Fruit fly (Drosophila melanogaster) whole organism, wandering third instar larva: Measurements from ENCODE around the gene CenG1A.
A peak's percentile ranks its signal among the peaks of the same experiment; 100 is the strongest.

Source experiments
- Abd-B ChIP-seq: fragments of >200 bp; optimal IDR thresholded peaks from 2 replicates; lab custom pipeline; 2017; ENCODE audit warnings: missing biosample characterization, missing genetic modification characterization
- CG32264 ChIP-seq: fragments of 200-800 bp; sonication (Bioruptor generic); optimal IDR thresholded peaks from 2 replicates; lab custom pipeline; 2016; ENCODE audit warnings: missing biosample characterization, missing genetic modification characterization
- CG9705 ChIP-seq: fragments of 200-800 bp; sonication (Bioruptor generic); optimal IDR thresholded peaks from 2 replicates; lab custom pipeline; 2018; ENCODE audit warnings: missing biosample characterization, mild to moderate bottlenecking, missing genetic modification characterization
- CrebA ChIP-seq: fragments of 200-800 bp; sonication (Bioruptor generic); optimal IDR thresholded peaks from 2 replicates; lab custom pipeline; 2016; ENCODE audit warnings: missing biosample characterization, mild to moderate bottlenecking, missing genetic modification characterization, borderline replicate concordance
- Dfd ChIP-seq: fragments of >200 bp; optimal IDR thresholded peaks from 2 replicates; lab custom pipeline; 2017; ENCODE audit warnings: missing biosample characterization, missing genetic modification characterization
- Dif ChIP-seq: fragments of 200-275, 200-300 bp; sonication (Bioruptor generic); optimal IDR thresholded peaks from 2 replicates; lab custom pipeline; 2018; ENCODE audit warnings: missing biosample characterization, missing genetic modification characterization; ENCODE audit not compliant: partially characterized antibody
- GATAd ChIP-seq: sonication (Bioruptor generic); optimal IDR thresholded peaks from 2 replicates; lab custom pipeline; 2016; ENCODE audit warnings: missing biosample characterization, missing genetic modification characterization
- HLH106 ChIP-seq: fragments of 200-800 bp; optimal IDR thresholded peaks from 3 replicates; lab custom pipeline; 2019; ENCODE audit warnings: missing biosample characterization, mild to moderate bottlenecking, missing genetic modification characterization, moderate library complexity
- Hr78 ChIP-seq: fragments of >200 bp; optimal IDR thresholded peaks from 2 replicates; lab custom pipeline; 2017; ENCODE audit warnings: missing biosample characterization, missing genetic modification characterization
- Hr83 ChIP-seq: fragments of 200-300 bp; sonication (Bioruptor generic); optimal IDR thresholded peaks from 2 replicates; lab custom pipeline; 2016; ENCODE audit warnings: missing biosample characterization, mild to moderate bottlenecking, missing genetic modification characterization, moderate library complexity; ENCODE audit not compliant: poor library complexity, severe bottlenecking
- Jra ChIP-seq: sonication (Bioruptor generic); optimal IDR thresholded peaks from 2 replicates; lab custom pipeline; 2016; ENCODE audit warnings: missing biosample characterization, missing genetic modification characterization
- Mio ChIP-seq: sonication (Bioruptor generic); optimal IDR thresholded peaks from 2 replicates; lab custom pipeline; 2016; ENCODE audit warnings: missing biosample characterization, missing genetic modification characterization
- Myc ChIP-seq: fragments of >200 bp; optimal IDR thresholded peaks from 2 replicates; lab custom pipeline; 2017
- OdsH ChIP-seq: fragments of 200-800 bp; sonication (Bioruptor generic); optimal IDR thresholded peaks from 2 replicates; lab custom pipeline; 2016; ENCODE audit warnings: missing biosample characterization, mild to moderate bottlenecking, missing genetic modification characterization
- Rel ChIP-seq, 2 experiments: fragments of 200-800 bp; sonication (Bioruptor generic) in 1 of 2; optimal IDR thresholded peaks; 2 replicates in 1 of 2; 3 replicates in 1 of 2; lab custom pipeline; 2016 to 2019; ENCODE audit warnings: mild to moderate bottlenecking in 2 of 2, missing biosample characterization in 2 of 2, missing genetic modification characterization in 2 of 2, moderate library complexity in 1 of 2
- Sp1 ChIP-seq: fragments of 200-800 bp; sonication (Bioruptor generic); optimal IDR thresholded peaks from 3 replicates; lab custom pipeline; 2019; ENCODE audit warnings: missing biosample characterization, mild to moderate bottlenecking, missing genetic modification characterization, moderate library complexity
- Vsx2 ChIP-seq: fragments of 200-300, 225-300 bp; sonication (Bioruptor generic); optimal IDR thresholded peaks from 2 replicates; lab custom pipeline; 2018; ENCODE audit warnings: missing biosample characterization, missing genetic modification characterization; ENCODE audit not compliant: partially characterized antibody
- br ChIP-seq: fragments of 200-800 bp; sonication (Bioruptor generic); optimal IDR thresholded peaks from 2 replicates; lab custom pipeline; 2016; ENCODE audit warnings: missing biosample characterization, missing genetic modification characterization
- brk ChIP-seq: fragments of 200-800 bp; sonication (Bioruptor generic); optimal IDR thresholded peaks from 2 replicates; lab custom pipeline; 2016; ENCODE audit warnings: missing biosample characterization, mild to moderate bottlenecking, missing genetic modification characterization
- dl ChIP-seq, 2 experiments: fragments of 175-275, 200-275 bp in 1 of 2; fragments of 200-275 bp in 1 of 2; sonication (Bioruptor generic); optimal IDR thresholded peaks; lab custom pipeline; 2018; ENCODE audit warnings: mild to moderate bottlenecking in 2 of 2, missing biosample characterization in 2 of 2, missing genetic modification characterization in 2 of 2, moderate library complexity in 2 of 2; ENCODE audit not compliant: partially characterized antibody in 2 of 2, insufficient read depth in 1 of 2
- dmrt93B ChIP-seq: fragments of 200-800 bp; sonication (Bioruptor generic); optimal IDR thresholded peaks from 2 replicates; lab custom pipeline; 2018; ENCODE audit warnings: missing biosample characterization, mild to moderate bottlenecking, missing genetic modification characterization
- dsf ChIP-seq: sonication (Bioruptor generic); optimal IDR thresholded peaks from 2 replicates; lab custom pipeline; 2016; ENCODE audit warnings: missing biosample characterization, missing genetic modification characterization, borderline replicate concordance
- foxo ChIP-seq, 2 experiments: fragments of 200-800 bp; sonication (Bioruptor generic); optimal IDR thresholded peaks; 2 replicates in 1 of 2; 3 replicates in 1 of 2; lab custom pipeline; 2016 to 2017; ENCODE audit warnings: missing biosample characterization in 2 of 2, missing genetic modification characterization in 2 of 2
- fru ChIP-seq: fragments of 200-800 bp; sonication (Bioruptor generic); optimal IDR thresholded peaks from 3 replicates; lab custom pipeline; 2016; ENCODE audit warnings: missing biosample characterization, mild to moderate bottlenecking, missing genetic modification characterization
- h ChIP-seq: fragments of 200-800 bp; sonication (Bioruptor generic); optimal IDR thresholded peaks from 3 replicates; lab custom pipeline; 2016; ENCODE audit warnings: missing biosample characterization, mild to moderate bottlenecking, missing genetic modification characterization
- jim ChIP-seq: fragments of 175-275, 200-325 bp; sonication (Bioruptor generic); optimal IDR thresholded peaks from 2 replicates; lab custom pipeline; 2016; ENCODE audit warnings: missing biosample characterization, mild to moderate bottlenecking, missing genetic modification characterization
- lola ChIP-seq: fragments of >200 bp; optimal IDR thresholded peaks from 2 replicates; lab custom pipeline; 2017; ENCODE audit warnings: missing biosample characterization, missing genetic modification characterization
- pan ChIP-seq: fragments of >200 bp; optimal IDR thresholded peaks from 2 replicates; lab custom pipeline; 2017
- rgr ChIP-seq: fragments of 200-800 bp; sonication (Bioruptor generic); optimal IDR thresholded peaks from 3 replicates; lab custom pipeline; 2016; ENCODE audit warnings: missing biosample characterization, mild to moderate bottlenecking, missing genetic modification characterization
- sage ChIP-seq: fragments of 200-800 bp; sonication (Bioruptor generic); optimal IDR thresholded peaks from 2 replicates; lab custom pipeline; 2016; ENCODE audit warnings: missing biosample characterization, mild to moderate bottlenecking, missing genetic modification characterization
- tai ChIP-seq: sonication (Bioruptor generic); optimal IDR thresholded peaks from 2 replicates; lab custom pipeline; 2016; ENCODE audit warnings: missing biosample characterization, missing genetic modification characterization
- usp ChIP-seq: fragments of >200 bp; optimal IDR thresholded peaks from 2 replicates; lab custom pipeline; 2017; ENCODE audit warnings: missing biosample characterization, missing genetic modification characterization
- woc ChIP-seq: sonication (Bioruptor generic); optimal IDR thresholded peaks from 2 replicates; lab custom pipeline; 2016; ENCODE audit warnings: missing biosample characterization, mild to moderate bottlenecking, missing genetic modification characterization

Gene CenG1A

dm6 chr2L:13793405-13793804 is 42.0 kb upstream of the CenG1A start, which contains the start of gene Sec71:
Sec71 (plus strand) TSS chr2L:13793521.
- no peak for TF ChIP-seq Abd-B (GFP tag; lab: Kevin White, UChicago)
- TF ChIP-seq Vsx2 (GFP tag; lab: Kevin White, UChicago), result no peak
- TF ChIP-seq Rel (GFP tag; optimal IDR thresholded peaks at IDR 0.05; lab: Kevin White, UChicago), result no peak
- peak; percentile 47 for TF ChIP-seq Rel (tag; optimal IDR thresholded peaks at IDR 0.05; lab: Kevin White, UChicago)

dm6 chr2L:13801166-13801565 is 34.2 kb upstream of the CenG1A start:
- TF ChIP-seq Jra (no peak), Myc (lab: Kevin White, UChicago) (no peak), OdsH (GFP tag; lab: Kevin White, UChicago) (no peak)

dm6 chr2L:13802075-13802639 is 33.2 kb upstream of the CenG1A start:
- TF ChIP-seq lola (GFP tag; lab: Kevin White, UChicago) (no peak), tai (GFP tag; lab: Kevin White, UChicago) (no peak)

DNA sequence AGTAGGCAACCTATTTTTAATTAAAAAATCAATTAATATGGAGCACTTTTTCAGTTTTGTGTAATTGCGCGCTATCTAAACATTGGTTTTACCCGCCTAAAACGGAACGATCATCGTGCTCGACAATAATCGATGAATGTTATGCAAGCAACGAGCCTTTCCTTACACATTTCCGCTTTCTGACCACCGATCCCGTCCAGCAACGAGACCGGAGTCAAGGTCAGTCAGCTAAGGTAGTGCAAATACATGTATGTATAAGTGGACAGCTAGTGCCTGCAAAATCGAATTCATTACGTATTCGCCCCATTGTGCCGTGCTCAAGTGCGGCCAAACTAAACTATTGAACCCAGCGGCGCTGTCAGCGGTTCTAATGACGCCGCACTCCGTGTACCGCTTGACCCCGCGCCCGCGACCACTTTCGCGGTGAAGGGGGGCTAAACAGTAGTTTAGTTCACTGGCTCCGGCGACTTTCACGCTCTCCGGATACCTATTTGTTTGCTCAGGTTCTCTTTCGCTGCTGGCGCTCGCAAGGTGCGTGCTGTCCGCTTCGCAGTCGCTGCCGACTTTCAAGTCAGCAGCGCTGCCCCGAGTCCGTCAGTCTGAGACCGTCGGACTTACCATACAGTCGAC is 32.2 kb upstream of the CenG1A start, which contains the start of gene CAH1:
TSS of gene CAH1 (plus strand) at position 595 of the 630 bp plus-strand sequence.
- TF ChIP-seq lola (GFP tag; lab: Kevin White, UChicago) (no peak), Sp1 (GFP tag; lab: Kevin White, UChicago) (no peak), dsf (GFP tag; lab: Kevin White, UChicago) (no peak), Hr78 (GFP tag; lab: Kevin White, UChicago) (no peak), fru (GFP tag; lab: Kevin White, UChicago) (no peak), rgr (no peak), Dfd (GFP tag; lab: Kevin White, UChicago) (no peak), GATAd (GFP tag; lab: Kevin White, UChicago) (no peak), CG32264 (no peak), CrebA (GFP tag; lab: Kevin White, UChicago) (no peak), Vsx2 (GFP tag; lab: Kevin White, UChicago) (no peak), sage (GFP tag; lab: Kevin White, UChicago) (no peak)

DNA sequence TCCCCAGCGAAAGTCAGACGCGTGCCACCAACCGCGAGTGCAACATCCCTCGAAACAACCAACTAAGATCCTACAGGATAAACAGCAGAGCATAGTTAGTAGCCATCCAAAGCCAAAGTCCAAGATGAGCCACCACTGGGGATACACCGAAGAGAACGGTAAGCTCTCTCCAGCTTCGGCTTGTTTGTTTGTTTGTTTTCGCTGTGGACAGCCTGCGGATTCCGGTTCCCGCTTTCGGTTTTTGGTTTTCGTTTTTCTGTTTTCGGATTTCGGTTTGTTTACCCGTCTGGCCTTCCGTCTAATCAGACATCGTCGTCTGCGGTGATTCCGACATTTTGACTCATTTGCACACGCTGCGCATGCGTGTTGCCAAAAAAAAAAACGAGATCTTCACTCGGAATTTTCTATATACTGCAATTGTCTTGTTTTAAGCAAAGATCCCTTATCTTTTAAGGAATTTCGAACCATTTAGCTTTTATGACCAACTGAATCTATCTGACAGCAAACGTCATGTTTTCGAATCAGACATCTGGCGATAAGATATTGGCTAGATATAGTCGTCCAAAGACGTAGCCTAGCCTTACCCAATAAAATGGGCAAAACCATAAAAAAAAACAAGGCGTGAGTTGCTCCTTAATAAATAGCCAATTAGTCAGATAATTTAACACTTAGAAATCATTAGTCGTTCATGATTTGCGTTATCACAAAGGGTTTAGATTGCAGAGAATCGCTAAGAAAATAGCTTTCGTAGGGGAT is 31.4 kb upstream of the CenG1A start:
- TF ChIP-seq Abd-B (GFP tag; lab: Kevin White, UChicago), result no peak
- peak in 1 of 2 experiments; percentile 4 for TF ChIP-seq foxo (GFP tag; optimal IDR thresholded peaks at IDR 0.05; lab: Kevin White, UChicago)
- TF ChIP-seq br (GFP tag; lab: Kevin White, UChicago), result peak; percentile 44
- no peak for TF ChIP-seq Rel (GFP tag; optimal IDR thresholded peaks at IDR 0.05; lab: Kevin White, UChicago)
- peak; percentile 52 for TF ChIP-seq Rel (tag; optimal IDR thresholded peaks at IDR 0.05; lab: Kevin White, UChicago)

- TF ChIP-seq Hr83 (GFP tag; lab: Kevin White, UChicago), result peak; percentile 10
- no peak for TF ChIP-seq h (GFP tag; lab: Kevin White, UChicago)
- TF ChIP-seq tai (GFP tag; lab: Kevin White, UChicago), result no peak
- no peak for TF ChIP-seq HLH106 (tag; lab: Kevin White, UChicago)
- TF ChIP-seq jim (GFP tag; lab: Kevin White, UChicago), result no peak
- no peak for TF ChIP-seq dl (GFP tag; optimal IDR thresholded peaks at IDR 0.05; lab: Kevin White, UChicago; ENCODE audit: insufficient read depth in 1 of 2, partially characterized antibody in 2 of 2)
- no peak for TF ChIP-seq pan (lab: Kevin White, UChicago)
- TF ChIP-seq usp (GFP tag; lab: Kevin White, UChicago), result no peak
- TF ChIP-seq Abd-B (GFP tag; lab: Kevin White, UChicago), result no peak
- no peak for TF ChIP-seq woc
- TF ChIP-seq brk (GFP tag; lab: Kevin White, UChicago), result no peak
- TF ChIP-seq dmrt93B (GFP tag; lab: Kevin White, UChicago), result no peak
- no peak for TF ChIP-seq CG9705 (GFP tag; lab: Kevin White, UChicago)
- peak; percentile 4 for TF ChIP-seq Dif
- no peak for TF ChIP-seq br (GFP tag; lab: Kevin White, UChicago)
- TF ChIP-seq Mio (GFP tag; lab: Kevin White, UChicago), result no peak
- no peak for TF ChIP-seq CrebA (GFP tag; lab: Kevin White, UChicago)
- TF ChIP-seq Rel (GFP tag; optimal IDR thresholded peaks at IDR 0.05; lab: Kevin White, UChicago), result no peak
- peak; percentile 8 for TF ChIP-seq Rel (tag; optimal IDR thresholded peaks at IDR 0.05; lab: Kevin White, UChicago)
- TF ChIP-seq, all 38 proteins: peak for 3
These were observed 30.8 kb upstream of the CenG1A start for dm6 chr2L:13804561-13805067.
